Worm (Caenorhabditis elegans) whole organism, mixed stage, embryonic: Measurements from ENCODE around the gene ZC190.6.
"Not testable (repeated sequence)": the region's sequence is repeated elsewhere in the genome, so short reads cannot be mapped to it uniquely, and the experiment has no call there.

Experiments
- M03D4.4 ChIP-seq: sonication (generic microtip); optimal IDR thresholded peaks from 2 replicates; lab custom pipeline; 2017; ENCODE audit warnings: mild to moderate bottlenecking, missing genetic modification characterization, missing compliant biosample characterization
- blmp-1 ChIP-seq: fragments of 150-350 bp; optimal IDR thresholded peaks from 2 replicates; lab custom pipeline; 2014; ENCODE audit warnings: missing biosample characterization, missing genetic modification characterization
- ceh-39 ChIP-seq: fragments of 150-350 bp; optimal IDR thresholded peaks from 2 replicates; lab custom pipeline; 2014; ENCODE audit warnings: missing biosample characterization, missing genetic modification characterization
- ceh-43 ChIP-seq: fragments of 200-800 bp; sonication (Bioruptor generic); optimal IDR thresholded peaks from 2 replicates; lab custom pipeline; 2018; ENCODE audit warnings: mild to moderate bottlenecking, missing genetic modification characterization, moderate library complexity, missing compliant biosample characterization
- ceh-83 ChIP-seq: fragments of 200-800 bp; sonication (Bioruptor generic); optimal IDR thresholded peaks from 2 replicates; lab custom pipeline; 2018; ENCODE audit warnings: mild to moderate bottlenecking, missing genetic modification characterization, missing compliant biosample characterization
- ces-1 ChIP-seq: fragments of 150-350 bp; optimal IDR thresholded peaks from 2 replicates; lab custom pipeline; 2014; ENCODE audit warnings: missing biosample characterization, missing genetic modification reagents, missing genetic modification characterization
- cnd-1 ChIP-seq: fragments of 200-800 bp; sonication (Bioruptor generic); optimal IDR thresholded peaks from 2 replicates; lab custom pipeline; 2018; ENCODE audit warnings: mild to moderate bottlenecking, missing genetic modification characterization, missing compliant biosample characterization
- drap-1 ChIP-seq: fragments of 200-800 bp; sonication (Bioruptor generic); optimal IDR thresholded peaks from 3 replicates; lab custom pipeline; 2018; ENCODE audit warnings: mild to moderate bottlenecking, missing genetic modification characterization, missing compliant biosample characterization
- elt-3 ChIP-seq: fragments of 150-350 bp; optimal IDR thresholded peaks from 2 replicates; lab custom pipeline; 2014; ENCODE audit warnings: missing biosample characterization, missing genetic modification characterization
- lin-13 ChIP-seq: fragments of 150-350 bp; optimal IDR thresholded peaks from 2 replicates; lab custom pipeline; 2014; ENCODE audit warnings: missing biosample characterization, missing genetic modification characterization
- lin-32 ChIP-seq: fragments of 200-800 bp; sonication (Bioruptor generic); optimal IDR thresholded peaks from 2 replicates; lab custom pipeline; 2018; ENCODE audit warnings: mild to moderate bottlenecking, missing genetic modification characterization, missing compliant biosample characterization
- lsy-2 ChIP-seq: fragments of 150-350 bp; optimal IDR thresholded peaks from 2 replicates; lab custom pipeline; 2014; ENCODE audit warnings: missing biosample characterization, missing genetic modification characterization
- mab-5 ChIP-seq: fragments of 150-350 bp; optimal IDR thresholded peaks from 2 replicates; lab custom pipeline; 2014; ENCODE audit warnings: missing biosample characterization, missing genetic modification characterization
- mep-1 ChIP-seq: fragments of 150-350 bp; optimal IDR thresholded peaks from 2 replicates; lab custom pipeline; 2017; ENCODE audit warnings: missing biosample characterization, missing genetic modification reagents, missing genetic modification characterization, inconsistent platforms
- mls-2 ChIP-seq: sonication (generic microtip); optimal IDR thresholded peaks from 2 replicates; lab custom pipeline; 2016; ENCODE audit warnings: mild to moderate bottlenecking, missing genetic modification characterization, moderate library complexity, missing compliant biosample characterization
- nhr-12 ChIP-seq: fragments of 150-350 bp; optimal IDR thresholded peaks from 2 replicates; lab custom pipeline; 2014; ENCODE audit warnings: missing biosample characterization, missing genetic modification characterization
- nhr-2 ChIP-seq: fragments of 150-350 bp; optimal IDR thresholded peaks from 2 replicates; lab custom pipeline; 2014; ENCODE audit warnings: missing biosample characterization, missing genetic modification characterization
- nhr-237 ChIP-seq: fragments of 150-350 bp; optimal IDR thresholded peaks from 2 replicates; lab custom pipeline; 2014; ENCODE audit warnings: missing biosample characterization, missing genetic modification characterization
- nhr-28 ChIP-seq: fragments of 150-350 bp; optimal IDR thresholded peaks from 2 replicates; lab custom pipeline; 2014; ENCODE audit warnings: missing biosample characterization, missing genetic modification characterization
- nhr-76 ChIP-seq: sonication (generic microtip); optimal IDR thresholded peaks from 2 replicates; lab custom pipeline; 2017; ENCODE audit warnings: missing biosample characterization, missing genetic modification characterization
- sem-2 ChIP-seq: fragments of 200-800 bp; sonication (Bioruptor generic); optimal IDR thresholded peaks from 2 replicates; lab custom pipeline; 2018; ENCODE audit warnings: mild to moderate bottlenecking, missing genetic modification characterization, missing compliant biosample characterization
- snpc-4 ChIP-seq: fragments of 150-350 bp; optimal IDR thresholded peaks from 2 replicates; lab custom pipeline; 2014; ENCODE audit warnings: missing biosample characterization, missing genetic modification characterization
- sptf-1 ChIP-seq: sonication (generic microtip); optimal IDR thresholded peaks from 2 replicates; lab custom pipeline; 2017; ENCODE audit warnings: mild to moderate bottlenecking, missing genetic modification characterization, moderate library complexity, missing compliant biosample characterization
- tbx-8 ChIP-seq: fragments of 200-800 bp; sonication (Bioruptor generic); optimal IDR thresholded peaks from 2 replicates; lab custom pipeline; 2018; ENCODE audit warnings: mild to moderate bottlenecking, missing genetic modification characterization, moderate library complexity, missing compliant biosample characterization
- unc-120 ChIP-seq: sonication (generic microtip); optimal IDR thresholded peaks from 2 replicates; lab custom pipeline; 2017; ENCODE audit warnings: missing genetic modification characterization, missing compliant biosample characterization; ENCODE audit not compliant: poor library complexity, severe bottlenecking
- unc-39 ChIP-seq: fragments of 150-350 bp; optimal IDR thresholded peaks from 2 replicates; lab custom pipeline; 2014; ENCODE audit warnings: missing biosample characterization, missing genetic modification characterization
- unc-62 ChIP-seq: fragments of 150-350 bp; optimal IDR thresholded peaks from 2 replicates; lab custom pipeline; 2014; ENCODE audit warnings: missing biosample characterization, missing genetic modification reagents, missing genetic modification characterization
- ztf-11 ChIP-seq: fragments of 150-350 bp; optimal IDR thresholded peaks from 2 replicates; lab custom pipeline; 2014; ENCODE audit warnings: missing biosample characterization, missing genetic modification characterization

The ZC190.6 gene

DNA sequence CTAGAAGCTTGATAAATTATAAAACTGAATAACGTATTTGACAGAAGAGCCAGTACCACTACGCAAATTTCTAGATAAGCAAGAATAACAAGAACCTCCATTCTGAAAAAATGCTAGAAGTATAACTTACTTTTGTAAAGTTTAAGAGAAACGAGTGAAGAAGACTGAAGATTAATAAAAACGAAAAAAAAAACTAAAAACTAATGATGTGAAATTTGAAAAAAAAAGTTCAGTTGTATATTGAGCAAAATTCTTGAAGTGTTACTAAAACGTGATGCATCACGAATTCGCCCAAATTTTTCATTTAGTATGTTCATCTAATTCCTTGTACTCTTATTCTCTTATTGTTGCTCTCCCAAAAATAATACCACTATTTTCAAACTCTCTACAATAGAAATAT is at the start of gene ZC190.6:
Gene ZC190.6, minus strand, starts transcription at position 101 of the 400 bp plus-strand sequence.
- TF ChIP-seq nhr-237 (tag; lab: Kevin White, UChicago) (no peak), mab-5 (tag; lab: Kevin White, UChicago) (no peak), mls-2 (tag; lab: Kevin White, UChicago) (no peak), snpc-4 (tag; lab: Kevin White, UChicago) (no peak), lsy-2 (tag; lab: Kevin White, UChicago) (no peak), M03D4.4 (no peak), lin-13 (tag; lab: Kevin White, UChicago) (no peak), elt-3 (no peak)
- TF ChIP-seq, all 35 proteins: peak for 0

DNA sequence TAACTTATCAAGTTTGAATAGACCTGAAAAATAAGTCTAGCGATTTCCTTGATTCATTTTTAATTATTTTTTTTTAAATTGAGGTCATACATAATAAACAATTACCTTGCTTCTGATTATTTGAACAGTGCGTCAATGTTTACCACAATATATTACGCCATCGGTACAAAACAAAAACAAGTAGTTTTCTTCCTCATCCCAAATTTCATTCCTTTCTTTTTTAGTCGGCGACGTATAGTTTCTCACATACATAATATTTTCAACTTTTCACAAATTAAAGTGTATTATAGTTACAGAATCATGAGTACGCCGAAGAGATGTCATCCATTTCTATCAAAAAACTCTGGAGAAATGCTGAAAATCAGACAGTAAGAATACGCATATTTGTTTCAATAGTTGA is 49.1 kb upstream of the ZC190.6 start, which contains the start of gene droe-8:
Gene droe-8, plus strand, starts transcription at position 301 of the 400 bp plus-strand sequence.
- TF ChIP-seq ztf-11 (tag; lab: Kevin White, UChicago); lin-13 (tag; lab: Kevin White, UChicago); ces-1 (GFP tag; lab: Kevin White, UChicago): not testable (repeated sequence)

DNA sequence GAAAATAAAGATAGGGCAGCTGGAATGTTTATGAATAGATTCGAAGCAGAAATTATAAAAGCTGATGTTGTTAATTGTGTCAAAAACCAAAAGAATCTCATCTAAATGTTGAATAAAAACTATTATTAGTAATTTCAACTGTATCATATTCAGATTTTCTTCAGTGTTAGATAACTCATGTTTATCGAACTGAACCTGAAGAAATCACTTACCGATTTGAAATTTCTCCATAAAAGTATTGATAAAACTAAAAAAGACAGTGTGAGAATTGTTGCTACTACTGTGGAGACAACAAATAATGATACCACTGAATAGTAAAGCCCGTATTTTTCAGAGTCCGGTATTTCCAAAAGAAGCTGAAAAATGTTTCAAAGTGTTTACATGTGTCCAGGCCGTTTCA is 45.1 kb upstream of the ZC190.6 start, which contains the start of gene ZC196.8:
Gene ZC196.8, minus strand, starts transcription at position 101 of the 400 bp plus-strand sequence.
- TF ChIP-seq nhr-12; sem-2 (GFP tag; lab: Kevin White, UChicago); ceh-39 (tag; lab: Kevin White, UChicago): not testable (repeated sequence)

DNA sequence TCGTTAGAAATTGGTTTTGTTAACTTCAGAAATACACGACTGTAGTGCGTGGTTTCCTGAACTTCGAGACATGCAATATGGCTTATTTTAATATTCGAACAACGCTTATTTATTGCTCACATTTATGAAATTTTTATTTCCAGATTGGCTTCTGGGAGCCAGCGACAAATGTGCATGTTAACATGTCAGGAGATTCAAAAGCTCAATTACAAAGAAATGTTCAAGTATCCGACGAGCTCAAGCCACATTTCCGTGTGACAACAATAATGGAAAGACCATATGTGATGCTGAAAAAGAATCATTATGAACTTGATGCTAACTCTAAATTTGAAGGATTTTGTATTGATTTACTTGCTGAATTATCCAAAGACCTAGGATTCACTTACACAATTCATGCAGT is 41.3 kb upstream of the ZC190.6 start:
- TF ChIP-seq blmp-1: no peak
- no peak for TF ChIP-seq lin-32 (GFP tag; lab: Kevin White, UChicago)
- no peak for TF ChIP-seq sptf-1
- no peak for TF ChIP-seq nhr-2
- TF ChIP-seq mep-1 (tag; lab: Kevin White, UChicago): no peak
- no peak for TF ChIP-seq nhr-28 (tag; lab: Kevin White, UChicago)
- TF ChIP-seq ces-1 (GFP tag; lab: Kevin White, UChicago): no peak
- TF ChIP-seq tbx-8: no peak
- TF ChIP-seq unc-120 (tag; lab: Kevin White, UChicago): no peak
- no peak for TF ChIP-seq nhr-237 (tag; lab: Kevin White, UChicago)
- no peak for TF ChIP-seq unc-62 (GFP tag; lab: Kevin White, UChicago)
- no peak for TF ChIP-seq ceh-43
- no peak for TF ChIP-seq unc-39 (tag; lab: Kevin White, UChicago)
- TF ChIP-seq lin-13 (tag; lab: Kevin White, UChicago): no peak
- TF ChIP-seq nhr-76: no peak
- no peak for TF ChIP-seq nhr-12

DNA sequence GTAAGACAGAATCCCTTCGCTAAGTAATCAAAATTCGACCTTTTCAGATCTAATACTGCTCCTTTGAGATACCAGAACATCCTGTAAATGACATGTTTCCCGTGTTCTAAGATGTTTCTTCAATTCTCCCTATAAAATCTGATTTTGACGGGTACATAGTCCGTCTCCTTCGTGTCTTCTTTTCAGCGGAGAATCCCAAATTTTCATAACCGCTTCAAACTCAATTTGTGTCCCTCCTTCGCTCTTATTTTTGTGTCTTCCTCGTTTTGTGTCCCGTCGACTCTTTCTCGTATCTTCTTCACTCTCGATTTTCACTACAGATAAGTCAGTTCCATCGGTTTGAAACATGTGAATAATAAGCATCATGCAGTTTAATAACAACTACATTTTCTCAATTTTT is 39.1 kb upstream of the ZC190.6 start, which contains the start of gene glr-5:
Gene glr-5, plus strand, starts transcription at position 321 of the 400 bp plus-strand sequence.
- TF ChIP-seq ces-1 (GFP tag; lab: Kevin White, UChicago): peak; percentile 86
- no peak for TF ChIP-seq unc-120 (tag; lab: Kevin White, UChicago)

DNA sequence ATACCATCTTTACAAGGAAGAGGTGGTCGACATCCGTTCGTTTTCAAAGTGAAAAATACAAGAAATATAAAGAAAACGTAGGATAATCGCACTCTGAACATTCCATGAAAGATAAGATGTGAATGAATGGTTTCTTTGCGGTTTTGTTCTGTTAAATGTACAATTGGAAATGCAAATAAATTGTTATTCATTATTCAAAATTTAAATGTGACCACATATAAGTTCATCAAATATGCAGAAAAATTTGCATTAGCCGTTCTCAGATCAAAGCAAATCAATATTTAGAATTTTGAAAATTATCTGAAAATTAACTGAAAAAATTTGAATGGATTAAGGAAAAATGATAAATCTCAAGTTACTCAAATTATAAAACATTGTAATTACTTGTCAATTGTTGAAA is 34.8 kb upstream of the ZC190.6 start, which contains the start of gene ZC178.2:
Gene ZC178.2, minus strand, starts transcription at position 101 of the 400 bp plus-strand sequence.
- TF ChIP-seq mep-1 (tag; lab: Kevin White, UChicago) (no peak), ces-1 (GFP tag; lab: Kevin White, UChicago) (no peak)

DNA sequence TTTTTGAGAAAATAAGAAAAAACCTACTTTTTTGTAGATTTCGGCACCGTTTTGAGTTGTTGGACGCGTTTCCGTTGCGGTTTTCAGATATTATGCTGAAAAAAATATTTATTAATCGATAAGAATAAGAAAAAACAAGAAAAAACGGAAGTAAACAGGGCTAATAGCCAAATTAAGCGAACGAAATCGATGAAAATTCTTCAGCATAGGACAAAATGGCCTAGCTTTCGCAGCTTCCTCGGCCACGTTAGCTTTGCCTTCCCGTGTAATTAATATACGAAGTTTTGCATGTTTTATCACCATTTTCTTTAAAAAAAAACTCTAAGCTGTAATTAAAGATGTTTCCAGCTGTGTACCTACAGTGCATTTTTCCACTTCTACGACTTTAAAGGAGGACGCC is 19.1 kb upstream of the ZC190.6 start, which contains the start of gene ZC190.10:
Gene ZC190.10, minus strand, starts transcription at position 101 of the 400 bp plus-strand sequence.
- TF ChIP-seq unc-39 (tag; lab: Kevin White, UChicago); ceh-83 (GFP tag; lab: Kevin White, UChicago); nhr-76: not testable (repeated sequence)

DNA sequence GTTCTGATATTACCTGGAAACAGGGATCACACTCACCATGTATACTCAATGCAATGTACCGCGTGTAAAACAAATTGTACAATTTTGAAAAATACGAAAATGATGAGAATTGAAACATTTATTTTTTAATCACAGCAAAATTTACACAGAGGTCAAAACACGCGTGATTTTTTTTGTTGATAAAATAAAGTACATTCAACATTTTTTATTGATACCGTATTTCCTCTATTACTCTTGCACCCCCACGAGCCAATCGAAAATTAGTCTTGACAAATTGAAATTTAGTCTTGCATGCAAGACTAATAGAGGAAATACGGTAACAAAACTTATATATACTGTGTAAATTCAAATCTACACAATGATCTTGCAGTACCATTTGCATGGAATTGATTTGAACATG is 10.6 kb upstream of the ZC190.6 start, which contains the start of gene ZC190.8:
Gene ZC190.8, minus strand, starts transcription at position 101 of the 400 bp plus-strand sequence.
- no peak for TF ChIP-seq mls-2 (tag; lab: Kevin White, UChicago)
- TF ChIP-seq unc-62 (GFP tag; lab: Kevin White, UChicago): no peak
- TF ChIP-seq unc-120 (tag; lab: Kevin White, UChicago): no peak
- no peak for TF ChIP-seq ztf-11 (tag; lab: Kevin White, UChicago)
- TF ChIP-seq ces-1 (GFP tag; lab: Kevin White, UChicago): no peak
- TF ChIP-seq lsy-2 (tag; lab: Kevin White, UChicago): no peak
- no peak for TF ChIP-seq drap-1
- TF ChIP-seq ceh-83 (GFP tag; lab: Kevin White, UChicago): no peak
- no peak for TF ChIP-seq nhr-76
- no peak for TF ChIP-seq cnd-1 (tag; lab: Kevin White, UChicago)
- TF ChIP-seq, all 35 proteins: peak for 0
